Fruit fly (Drosophila melanogaster) whole organism, embryonic: ENCODE data around the gene CG42676.

Source experiments
- Abd-B ChIP-seq: fragments of 200-800 bp; sonication (Bioruptor generic); optimal IDR thresholded peaks from 2 replicates; lab custom pipeline; 2018; ENCODE audit warnings: missing biosample characterization, mild to moderate bottlenecking, missing genetic modification characterization, moderate library complexity
- Blimp-1 ChIP-seq: fragments of 200-800 bp; sonication (Bioruptor generic); optimal IDR thresholded peaks from 3 replicates; lab custom pipeline; 2018; ENCODE audit warnings: missing biosample characterization, missing genetic modification characterization, mild to moderate bottlenecking, moderate library complexity, missing genetic modification reagents
- CG10321 ChIP-seq: fragments of 200-800 bp; sonication (Bioruptor generic); IDR thresholded peaks from 2 replicates; pipeline ENCODE4 v1.3.6; 2022; ENCODE audit warnings: missing biosample characterization, missing genetic modification characterization
- CG10543 ChIP-seq: fragments of 200-800 bp; sonication (Bioruptor generic); optimal IDR thresholded peaks from 3 replicates; lab custom pipeline; 2017; ENCODE audit warnings: missing biosample characterization, mild to moderate bottlenecking, missing genetic modification characterization, moderate library complexity
- CG12104 ChIP-seq: fragments of 200-800 bp; sonication (Bioruptor generic); optimal IDR thresholded peaks from 3 replicates; lab custom pipeline; 2016; ENCODE audit warnings: missing biosample characterization, missing genetic modification characterization
- CG13624 ChIP-seq: fragments of 200-800 bp; sonication (Bioruptor generic); optimal IDR thresholded peaks from 2 replicates; lab custom pipeline; 2016; ENCODE audit warnings: missing biosample characterization, missing genetic modification characterization
- CG14050 ChIP-seq: fragments of 200-800 bp; sonication (Bioruptor generic); IDR thresholded peaks from 3 replicates; pipeline ENCODE4 v1.3.6; 2022; ENCODE audit warnings: missing biosample characterization, missing genetic modification characterization
- CG14441 ChIP-seq: fragments of 200-800 bp; sonication (Bioruptor generic); IDR thresholded peaks from 2 replicates; pipeline ENCODE4 v1.3.6; 2022; ENCODE audit warnings: missing biosample characterization, missing genetic modification characterization
- CG17359 ChIP-seq: fragments of 200-800 bp; sonication (Bioruptor generic); optimal IDR thresholded peaks from 3 replicates; lab custom pipeline; 2018; ENCODE audit warnings: missing biosample characterization, mild to moderate bottlenecking, missing genetic modification characterization, moderate library complexity
- CG17612 ChIP-seq: fragments of 200-800 bp; sonication (Bioruptor generic); IDR thresholded peaks from 2 replicates; pipeline ENCODE4 v1.3.6; 2022; ENCODE audit warnings: missing biosample characterization, missing genetic modification characterization
- CG18011 ChIP-seq: fragments of 200-800 bp; sonication (Bioruptor generic); optimal IDR thresholded peaks from 2 replicates; lab custom pipeline; 2017; ENCODE audit warnings: missing biosample characterization, missing genetic modification characterization, mild to moderate bottlenecking, moderate library complexity, missing genotype
- CG18599 ChIP-seq: fragments of 200-800 bp; sonication (Bioruptor generic); optimal IDR thresholded peaks from 3 replicates; lab custom pipeline; 2017; ENCODE audit warnings: missing biosample characterization, missing genetic modification characterization, mild to moderate bottlenecking, moderate library complexity, missing genetic modification reagents
- CG31365 ChIP-seq: fragments of 200-800 bp; sonication (Bioruptor generic); optimal IDR thresholded peaks from 2 replicates; lab custom pipeline; 2018; ENCODE audit warnings: missing biosample characterization, mild to moderate bottlenecking, missing genetic modification characterization
- CG33213 ChIP-seq: fragments of 200-800 bp; sonication (Bioruptor generic); optimal IDR thresholded peaks from 3 replicates; lab custom pipeline; 2016; ENCODE audit warnings: missing biosample characterization, missing genetic modification characterization
- CG34376 ChIP-seq: fragments of 200-800 bp; sonication (Bioruptor generic); optimal IDR thresholded peaks from 2 replicates; lab custom pipeline; 2018; ENCODE audit warnings: missing biosample characterization, mild to moderate bottlenecking, missing genetic modification characterization
- CG34422 ChIP-seq: fragments of 200-800 bp; sonication (Bioruptor generic); IDR thresholded peaks from 3 replicates; pipeline ENCODE4 v1.3.6; 2022; ENCODE audit warnings: missing biosample characterization, missing genetic modification characterization
- CG4820 ChIP-seq: fragments of 200-800 bp; sonication (Bioruptor generic); optimal IDR thresholded peaks from 3 replicates; lab custom pipeline; 2016; ENCODE audit warnings: missing biosample characterization, missing genetic modification characterization
- CG5953 ChIP-seq: fragments of 200-800 bp; sonication (Bioruptor generic); IDR thresholded peaks from 2 replicates; pipeline ENCODE4 v1.3.6; 2022; ENCODE audit warnings: missing biosample characterization, missing genetic modification characterization
- CG7839 ChIP-seq: fragments of 200-800 bp; sonication (Bioruptor generic); optimal IDR thresholded peaks from 3 replicates; lab custom pipeline; 2018; ENCODE audit warnings: missing biosample characterization, mild to moderate bottlenecking, missing genetic modification characterization, moderate library complexity
- CG9727 ChIP-seq: fragments of 200-800 bp; sonication (Bioruptor generic); optimal IDR thresholded peaks from 3 replicates; lab custom pipeline; 2017; ENCODE audit warnings: missing biosample characterization, mild to moderate bottlenecking, missing genetic modification characterization
- Dp ChIP-seq: fragments of 200-800 bp; sonication (Bioruptor generic); optimal IDR thresholded peaks from 2 replicates; lab custom pipeline; 2018; ENCODE audit warnings: missing biosample characterization, mild to moderate bottlenecking, missing genetic modification characterization, moderate library complexity
- Fer2 ChIP-seq: fragments of 200-800 bp; sonication (Bioruptor generic); optimal IDR thresholded peaks from 2 replicates; lab custom pipeline; 2018; ENCODE audit warnings: missing biosample characterization, mild to moderate bottlenecking, missing genetic modification characterization, moderate library complexity
- HLH4C ChIP-seq: fragments of 200-800 bp; sonication (Bioruptor generic); IDR thresholded peaks from 3 replicates; pipeline ENCODE4 v1.3.6; 2022; ENCODE audit warnings: missing biosample characterization, missing genetic modification characterization; ENCODE audit not compliant: partially characterized antibody
- Mrtf ChIP-seq: fragments of 200-800 bp; sonication (Bioruptor generic); IDR thresholded peaks from 3 replicates; pipeline ENCODE4 v1.3.6; 2022; ENCODE audit warnings: missing biosample characterization, missing genetic modification characterization
- Neu2 ChIP-seq: fragments of 200-800 bp; sonication (Bioruptor generic); optimal IDR thresholded peaks from 3 replicates; lab custom pipeline; 2016; ENCODE audit warnings: missing biosample characterization, missing genetic modification characterization, borderline replicate concordance
- Opbp ChIP-seq: fragments of 200-800 bp; sonication (Bioruptor generic); IDR thresholded peaks from 3 replicates; pipeline ENCODE4 v1.3.6; 2022; ENCODE audit warnings: missing biosample characterization, missing genetic modification characterization; ENCODE audit not compliant: partially characterized antibody
- ab ChIP-seq: fragments of 200-800 bp; sonication (Bioruptor generic); optimal IDR thresholded peaks from 2 replicates; lab custom pipeline; 2016; ENCODE audit warnings: missing biosample characterization, missing genetic modification characterization
- amos ChIP-seq: fragments of 200-800 bp; sonication (Bioruptor generic); IDR thresholded peaks from 2 replicates; pipeline ENCODE4 v1.3.6; 2022; ENCODE audit warnings: missing biosample characterization, missing genetic modification characterization; ENCODE audit not compliant: partially characterized antibody
- bigmax ChIP-seq: fragments of 200-800 bp; sonication (Bioruptor generic); optimal IDR thresholded peaks from 2 replicates; lab custom pipeline; 2018; ENCODE audit warnings: missing biosample characterization, mild to moderate bottlenecking, missing genetic modification characterization
- corto ChIP-seq: fragments of 200-800 bp; sonication (Bioruptor generic); optimal IDR thresholded peaks from 2 replicates; lab custom pipeline; 2016; ENCODE audit warnings: missing biosample characterization, mild to moderate bottlenecking, missing genetic modification characterization, moderate library complexity
- croc ChIP-seq: fragments of 200-800 bp; sonication (Bioruptor generic); conservative IDR thresholded peaks from 3 replicates; pipeline ENCODE4 v1.3.6; 2022; ENCODE audit warnings: missing biosample characterization, missing genetic modification characterization
- crol ChIP-seq: fragments of 200-800 bp; sonication (Bioruptor generic); IDR thresholded peaks from 2 replicates; pipeline ENCODE4 v1.3.6; 2022; ENCODE audit warnings: missing biosample characterization, missing genetic modification characterization
- disco-r ChIP-seq: fragments of 200-800 bp; sonication (Bioruptor generic); optimal IDR thresholded peaks from 2 replicates; lab custom pipeline; 2016; ENCODE audit warnings: missing biosample characterization, missing genetic modification characterization
- ewg ChIP-seq: fragments of 200-800 bp; sonication (Bioruptor generic); optimal IDR thresholded peaks from 3 replicates; lab custom pipeline; 2017; ENCODE audit warnings: mild to moderate bottlenecking, missing biosample characterization, missing genetic modification reagents, missing genetic modification characterization
- gfzf ChIP-seq: fragments of 200-800 bp; sonication (Bioruptor generic); optimal IDR thresholded peaks from 2 replicates; lab custom pipeline; 2016; ENCODE audit warnings: missing biosample characterization, mild to moderate bottlenecking, missing genetic modification characterization, moderate library complexity
- lov ChIP-seq, 2 experiments: fragments of 200-800 bp in 1 of 2; fragments of >200 bp in 1 of 2; sonication (Bioruptor generic) in 1 of 2; IDR thresholded peaks in 1 of 2; optimal IDR thresholded peaks in 1 of 2; 2 replicates in 1 of 2; 3 replicates in 1 of 2; pipeline versions ENCODE4 v1.3.6 to Lab custom; 2017 to 2022; ENCODE audit warnings: missing biosample characterization in 1 of 2, missing genetic modification characterization in 1 of 2
- maf-S ChIP-seq: fragments of 200-800 bp; sonication (Bioruptor generic); optimal IDR thresholded peaks from 2 replicates; lab custom pipeline; 2016; ENCODE audit warnings: missing biosample characterization, missing genetic modification characterization
- org-1 ChIP-seq: fragments of 200-800 bp; sonication (Bioruptor generic); optimal IDR thresholded peaks from 2 replicates; lab custom pipeline; 2017; ENCODE audit warnings: missing biosample characterization, missing genetic modification characterization
- sc ChIP-seq, 3 experiments: fragments of >200 bp in 2 of 3; fragments of 200-800 bp in 1 of 3; sonication (Bioruptor generic) in 1 of 3; optimal IDR thresholded peaks; 2 replicates in 2 of 3; 3 replicates in 1 of 3; lab custom pipeline; 2017; ENCODE audit warnings: mild to moderate bottlenecking in 1 of 3, missing biosample characterization in 1 of 3, missing genetic modification characterization in 1 of 3, missing genetic modification reagents in 1 of 3
- sd ChIP-seq: fragments of 200-800 bp; sonication (Bioruptor generic); optimal IDR thresholded peaks from 3 replicates; lab custom pipeline; 2018; ENCODE audit warnings: missing biosample characterization, mild to moderate bottlenecking, missing genetic modification characterization, moderate library complexity
- sima ChIP-seq: fragments of 200-800 bp; sonication (Bioruptor generic); optimal IDR thresholded peaks from 2 replicates; lab custom pipeline; 2016; ENCODE audit warnings: missing biosample characterization, missing genetic modification characterization
- tio ChIP-seq: fragments of 200-800 bp; sonication (Bioruptor generic); optimal IDR thresholded peaks from 2 replicates; lab custom pipeline; 2017; ENCODE audit warnings: missing biosample characterization, missing genetic modification characterization, inconsistent platforms
- tup ChIP-seq: fragments of 200-800 bp; sonication (Bioruptor generic); optimal IDR thresholded peaks from 2 replicates; lab custom pipeline; 2016; ENCODE audit warnings: missing biosample characterization, mild to moderate bottlenecking, missing genetic modification characterization, moderate library complexity
- unpg ChIP-seq: fragments of 200-800 bp; sonication (Bioruptor generic); optimal IDR thresholded peaks from 3 replicates; lab custom pipeline; 2018; ENCODE audit warnings: missing biosample characterization, mild to moderate bottlenecking, missing genetic modification characterization, moderate library complexity
- vnd ChIP-seq: fragments of 200-800 bp; sonication (Bioruptor generic); IDR thresholded peaks from 3 replicates; pipeline ENCODE4 v1.3.6; 2022; ENCODE audit warnings: missing biosample characterization, missing genetic modification characterization; ENCODE audit not compliant: partially characterized antibody
- vvl ChIP-seq: fragments of 200-800 bp; sonication (Bioruptor generic); IDR thresholded peaks from 2 replicates; pipeline ENCODE4 v1.3.6; 2022; ENCODE audit warnings: missing biosample characterization, missing genetic modification characterization
- wdn ChIP-seq: fragments of 200-800 bp; sonication (Bioruptor generic); IDR thresholded peaks from 2 replicates; pipeline ENCODE4 v1.3.6; 2022; ENCODE audit warnings: missing biosample characterization, missing genetic modification characterization

CG42676 gene

DNA sequence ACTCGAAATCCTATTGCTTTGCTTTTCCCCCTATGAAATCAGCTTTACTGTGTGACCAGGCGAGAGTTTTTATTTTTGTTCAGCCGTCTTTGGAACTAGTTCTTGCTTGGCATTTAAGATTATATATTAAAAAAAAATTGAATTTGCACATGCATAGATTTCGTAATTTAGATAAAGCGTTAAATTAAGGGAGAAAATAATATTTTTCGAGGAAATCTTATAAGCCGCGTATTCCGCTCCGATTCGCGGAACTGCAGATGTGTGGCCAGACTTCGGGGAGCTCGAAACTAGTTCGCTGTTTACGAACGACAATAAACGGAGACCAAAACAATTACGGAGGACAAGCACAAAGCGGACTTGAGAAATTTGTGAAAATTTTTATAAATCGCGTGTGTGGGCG, at the start of gene CG42676, which contains the start of gene JTBR (continued):
- TF ChIP-seq unpg (GFP tag; lab: Kevin White, UChicago) = no peak
- TF ChIP-seq Blimp-1 (GFP tag; lab: Kevin White, UChicago) = no peak
- TF ChIP-seq amos (GFP tag; lab: Robert Waterston, UW) = peak; percentile 42; the same call in 1 of the 2 replicates
- peak; percentile 1 for TF ChIP-seq CG13624
- no peak for TF ChIP-seq CG18011 (GFP tag; lab: Kevin White, UChicago)
- TF ChIP-seq CG12104 (GFP tag; lab: Kevin White, UChicago) = peak; percentile 19
- peak; percentile 29 for TF ChIP-seq CG34376 (GFP tag; lab: Kevin White, UChicago)

DNA sequence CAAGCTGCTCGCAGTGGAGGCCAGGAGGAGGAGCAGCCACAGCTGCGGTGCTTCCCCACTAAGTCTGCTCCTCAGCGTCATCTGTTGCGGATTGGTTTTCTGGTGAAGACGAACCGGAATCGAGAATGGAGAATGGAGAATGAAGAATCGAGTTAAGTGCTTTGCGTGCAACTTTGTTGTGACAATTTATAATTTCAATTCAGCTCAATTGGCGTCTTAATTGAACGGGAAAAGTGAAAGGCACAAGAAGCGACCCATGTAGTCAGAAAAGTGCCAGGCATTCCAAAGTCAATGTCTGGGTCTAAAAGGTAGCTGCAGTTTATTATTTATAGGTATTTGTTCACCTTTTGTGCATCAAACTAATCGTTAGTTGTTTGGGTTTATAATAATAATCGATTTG, 48.6 kb upstream of the CG42676 start:
- TF ChIP-seq CG9727 (GFP tag; lab: Kevin White, UChicago) (no peak), CG5953 (GFP tag; lab: Robert Waterston, UW) (no peak), disco-r (GFP tag; lab: Kevin White, UChicago) (no peak), CG18599 (GFP tag; lab: Kevin White, UChicago) (no peak), bigmax (no peak), Opbp (GFP tag; lab: Robert Waterston, UW) (no peak), CG33213 (no peak), CG17359 (no peak), tio (GFP tag; lab: Kevin White, UChicago) (no peak), CG10321 (no peak), tup (GFP tag; lab: Kevin White, UChicago) (no peak), sc (optimal IDR thresholded peaks at IDR 0.05; lab: Kevin White, UChicago) (no peak), sc (GFP tag; optimal IDR thresholded peaks at IDR 0.05; lab: Kevin White, UChicago) (no peak), CG4820 (no peak), ab (GFP tag; lab: Kevin White, UChicago) (no peak), Mrtf (GFP tag; lab: Robert Waterston, UW) (no peak), CG17612 (GFP tag; lab: Robert Waterston, UW) (no peak)

DNA sequence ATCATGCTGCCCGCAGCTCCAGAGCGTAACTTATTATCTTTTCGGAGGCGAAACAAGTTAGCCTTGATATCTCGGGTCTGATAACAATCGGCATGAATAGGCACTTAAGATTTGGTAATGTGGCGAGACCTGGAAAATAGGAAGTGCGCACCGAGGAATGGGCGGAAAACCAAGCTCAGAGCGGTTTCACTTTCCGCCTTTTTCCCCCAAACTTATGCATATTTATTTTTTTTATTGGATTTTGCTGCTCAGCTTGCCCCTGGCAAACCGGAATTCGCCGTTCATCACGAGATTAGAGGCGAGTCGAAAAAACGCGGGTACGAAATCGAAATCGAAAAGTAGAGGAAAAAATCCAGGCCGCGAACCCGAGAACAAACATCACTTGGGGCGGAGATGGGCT, 48.0 kb upstream of the CG42676 start:
- TF ChIP-seq Neu2 (GFP tag; lab: Kevin White, UChicago) (no peak), ewg (GFP tag; lab: Kevin White, UChicago) (no peak), crol (no peak), CG14441 (GFP tag; lab: Robert Waterston, UW) (no peak), Fer2 (tag; lab: Kevin White, UChicago) (no peak), corto (GFP tag; lab: Kevin White, UChicago) (no peak), sima (no peak), sd (tag; lab: Kevin White, UChicago) (no peak), CG10543 (GFP tag; lab: Kevin White, UChicago) (no peak), vnd (GFP tag; lab: Robert Waterston, UW) (no peak), croc (GFP tag; lab: Robert Waterston, UW) (no peak), org-1 (no peak), vvl (GFP tag; lab: Robert Waterston, UW) (peak; percentile 47), HLH4C (no peak), lov (optimal IDR thresholded peaks at IDR 0.05; lab: Kevin White, UChicago) (no peak), lov (GFP tag; IDR thresholded peaks at IDR 0.05; lab: Robert Waterston, UW) (0 out of 3 replicates have a peak, but pooled peaks have one; percentile 36), CG31365 (tag; lab: Kevin White, UChicago) (no peak), CG14050 (no peak), Blimp-1 (GFP tag; lab: Kevin White, UChicago) (peak; percentile 82), gfzf (GFP tag; lab: Kevin White, UChicago) (no peak), wdn (GFP tag; lab: Robert Waterston, UW) (no peak), CG34422 (no peak), maf-S (GFP tag; lab: Kevin White, UChicago) (no peak), CG7839 (tag; lab: Kevin White, UChicago) (no peak), unpg (GFP tag; lab: Kevin White, UChicago) (no peak), Dp (GFP tag; lab: Kevin White, UChicago) (no peak), Abd-B (no peak)
